Worm (Caenorhabditis elegans) whole organism, L4 larva: ENCODE data around the gene K09E9.1.

ENCODE experiments used
- aly-2 ChIP-seq: sonication (generic microtip); optimal IDR thresholded peaks from 2 replicates; lab custom pipeline; 2018; ENCODE audit warnings: missing biosample characterization, missing genetic modification characterization
- ces-1 ChIP-seq: fragments of 150-350 bp; sonication (generic microtip); optimal IDR thresholded peaks from 4 replicates; lab custom pipeline; 2014; ENCODE audit warnings: missing biosample characterization, missing genetic modification reagents, missing genetic modification characterization
- egl-27 ChIP-seq: sonication (generic microtip); optimal IDR thresholded peaks from 3 replicates; lab custom pipeline; 2017; ENCODE audit warnings: missing biosample characterization, missing genetic modification reagents, missing genetic modification characterization
- egl-43 ChIP-seq: fragments of 200-800 bp; sonication (Bioruptor generic); IDR thresholded peaks from 2 replicates; pipeline ENCODE4 v1.3.6; 2022; ENCODE audit warnings: missing genetic modification reagents, missing genetic modification characterization, missing compliant biosample characterization
- jun-1 ChIP-seq: fragments of 150-350 bp; optimal IDR thresholded peaks from 2 replicates; lab custom pipeline; 2014; ENCODE audit warnings: missing biosample characterization, missing genetic modification reagents, missing genetic modification characterization
- lsy-2 ChIP-seq, 2 experiments: fragments of 150-350 bp in 1 of 2; sonication (generic microtip) in 1 of 2; optimal IDR thresholded peaks; 2 replicates each; lab custom pipeline; 2014 to 2017; ENCODE audit warnings: missing biosample characterization in 2 of 2, missing genetic modification characterization in 2 of 2
- mep-1 ChIP-seq: fragments of 150-350 bp; sonication (generic microtip); optimal IDR thresholded peaks from 3 replicates; lab custom pipeline; 2014; ENCODE audit warnings: missing biosample characterization, missing genetic modification characterization
- skn-1 ChIP-seq: fragments of 150-350 bp; optimal IDR thresholded peaks from 2 replicates; lab custom pipeline; 2014; ENCODE audit warnings: missing biosample characterization, missing genetic modification characterization

- TF ChIP-seq mep-1 (tag; lab: Kevin White, UChicago), result no peak
- no peak for TF ChIP-seq lsy-2 (tag; optimal IDR thresholded peaks at IDR 0.05; lab: Kevin White, UChicago)
- no peak for TF ChIP-seq ces-1 (GFP tag; lab: Kevin White, UChicago)
- no peak for TF ChIP-seq egl-27 (tag; lab: Kevin White, UChicago)
- TF ChIP-seq jun-1, result no peak
- TF ChIP-seq aly-2 (tag; lab: Kevin White, UChicago), result no peak
- TF ChIP-seq egl-43, result no peak
- no peak for TF ChIP-seq skn-1 (tag; lab: Kevin White, UChicago)
These were observed 29.2 kb upstream of the K09E9.1 start, which contains the start of gene usp-33 for ce11 chrX:15591068-15591467.
